Worm (Caenorhabditis elegans): ENCODE data around the gene nhr-25.

Gene nhr-25

DNA sequence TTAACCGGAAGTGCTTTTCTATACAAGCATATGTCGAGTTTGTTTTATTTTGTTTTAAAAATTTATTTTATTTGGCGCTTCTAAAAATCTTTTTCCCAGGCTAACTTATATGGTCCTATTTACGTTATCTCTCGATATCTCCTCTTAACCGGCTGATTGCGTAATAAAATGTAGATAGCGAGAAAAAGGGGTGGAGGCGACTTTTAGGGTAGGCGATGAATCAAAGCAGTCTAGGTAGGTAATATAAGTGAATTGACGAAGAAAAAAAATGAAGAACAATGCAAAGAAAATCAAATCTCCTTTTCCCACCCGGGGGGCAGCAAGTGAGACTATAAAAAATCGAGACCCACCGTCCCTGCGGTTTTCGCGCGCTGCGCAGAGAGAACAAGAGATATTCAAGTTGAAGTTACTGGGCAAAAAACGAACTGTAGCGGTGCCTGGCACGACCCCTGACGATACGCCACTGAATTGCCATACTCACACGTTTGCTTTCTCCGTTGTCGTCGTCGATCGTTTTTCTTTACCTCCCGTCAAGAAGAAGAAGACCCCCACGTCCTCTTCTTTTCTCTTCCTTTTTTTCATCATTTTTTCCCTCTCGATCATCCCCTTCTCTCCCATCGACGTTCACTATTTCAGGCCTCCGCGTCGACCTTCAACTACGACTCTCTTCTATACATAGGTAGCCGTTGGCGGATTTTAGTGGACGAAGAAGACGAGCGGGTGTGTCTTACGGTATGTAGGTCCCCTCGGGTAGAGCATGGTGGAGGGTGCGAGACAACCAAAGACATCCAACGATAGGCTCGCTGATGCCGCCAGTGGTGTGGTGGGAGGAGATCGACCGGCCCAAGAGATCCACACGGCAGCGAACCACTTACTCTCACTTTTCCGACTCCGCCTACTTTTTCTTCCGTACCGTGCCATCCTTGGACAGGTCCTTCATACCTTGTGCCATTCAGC, at the start of gene nhr-25:
TSS of gene nhr-25 (plus strand) at position 637 of the 957 bp plus-strand sequence.
- TF ChIP-seq nhr-25 (tag; optimal IDR thresholded peaks at IDR 0.05) (peak; percentile 99), lsy-12 (tag; optimal IDR thresholded peaks at IDR 0.05) (peak; percentile 20), ZK546.5 (tag; optimal IDR thresholded peaks at IDR 0.05) (no peak), nhr-23 (tag; optimal IDR thresholded peaks at IDR 0.05) (peak; percentile 18), nfya-1 (tag; optimal IDR thresholded peaks at IDR 0.05; ENCODE audit: insufficient read depth) (peak; percentile 29), ama-1 (optimal IDR thresholded peaks at IDR 0.05) (peak; percentile 38), elt-1 (tag; optimal IDR thresholded peaks at IDR 0.05) (no peak), nhr-43 (tag; optimal IDR thresholded peaks at IDR 0.05; ENCODE audit: poor library complexity, severe bottlenecking) (peak; percentile 41)

ce11 chrX:12958897-12959296, 49.4 kb upstream of the nhr-25 start:
- TF ChIP-seq fkh-10 (GFP tag; optimal IDR thresholded peaks at IDR 0.05): peak; percentile 76
- no peak for TF ChIP-seq nhr-25 (tag; optimal IDR thresholded peaks at IDR 0.05)
- no peak for TF ChIP-seq R02D3.7 (tag; optimal IDR thresholded peaks at IDR 0.05)
- no peak for TF ChIP-seq hmg-11 (tag; optimal IDR thresholded peaks at IDR 0.05)

DNA sequence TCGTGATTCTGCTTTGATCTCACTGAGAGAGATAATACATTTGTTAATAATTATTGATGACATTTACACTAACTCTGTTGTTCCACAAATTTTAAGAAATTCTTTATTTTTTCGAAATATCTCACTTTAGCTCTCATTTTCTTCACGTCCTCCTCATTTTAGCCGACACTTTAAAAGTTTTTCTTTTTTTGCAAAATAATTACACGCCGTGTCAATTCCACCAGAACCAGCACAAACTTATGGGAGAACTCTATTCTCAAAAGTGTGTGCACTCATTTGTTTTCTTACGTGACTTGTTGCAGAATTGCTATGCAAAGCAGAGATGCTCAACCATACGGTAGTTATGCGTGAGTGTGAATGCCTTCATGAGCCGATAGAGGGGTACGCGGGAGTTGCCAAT, 43.1 kb upstream of the nhr-25 start, which contains the start of gene frpr-2:
TSS of gene frpr-2 (plus strand) at position 301 of the 400 bp plus-strand sequence.
- no peak for TF ChIP-seq jun-1 (tag; optimal IDR thresholded peaks at IDR 0.05)
- no peak for TF ChIP-seq nhr-28 (tag; optimal IDR thresholded peaks at IDR 0.05)
- TF ChIP-seq zag-1 (tag; optimal IDR thresholded peaks at IDR 0.05): no peak
- TF ChIP-seq egl-5 (tag; optimal IDR thresholded peaks at IDR 0.05): no peak
- no peak for TF ChIP-seq fkh-2 (tag; optimal IDR thresholded peaks at IDR 0.05)
- no peak for TF ChIP-seq nhr-237 (tag; optimal IDR thresholded peaks at IDR 0.05)
- no peak for TF ChIP-seq snpc-4 (tag; optimal IDR thresholded peaks at IDR 0.05)
- no peak for TF ChIP-seq nhr-11 (tag; optimal IDR thresholded peaks at IDR 0.05)
- no peak for TF ChIP-seq nhr-12 (tag; optimal IDR thresholded peaks at IDR 0.05)
- no peak for TF ChIP-seq unc-62 (GFP tag; optimal IDR thresholded peaks at IDR 0.05)
- no peak for TF ChIP-seq pqm-1 (tag; optimal IDR thresholded peaks at IDR 0.05)
- no peak for TF ChIP-seq egl-27 (tag; optimal IDR thresholded peaks at IDR 0.05)
- TF ChIP-seq elt-3 (tag; optimal IDR thresholded peaks at IDR 0.05): no peak
- TF ChIP-seq R02D3.7 (tag; optimal IDR thresholded peaks at IDR 0.05): no peak
- no peak for TF ChIP-seq skn-1 (tag; optimal IDR thresholded peaks at IDR 0.05)
- no peak for TF ChIP-seq ama-1 (optimal IDR thresholded peaks at IDR 0.05)

- no peak for TF ChIP-seq nhr-12 (tag; optimal IDR thresholded peaks at IDR 0.05)
- TF ChIP-seq lsy-12 (tag; optimal IDR thresholded peaks at IDR 0.05): peak; percentile 6
- TF ChIP-seq lin-39 (tag; optimal IDR thresholded peaks at IDR 0.05): peak; percentile 68
- peak; percentile 61 for TF ChIP-seq jun-1 (tag; optimal IDR thresholded peaks at IDR 0.05)
- TF ChIP-seq pqm-1 (tag; optimal IDR thresholded peaks at IDR 0.05): peak; percentile 40
- TF ChIP-seq pha-4 (tag; optimal IDR thresholded peaks at IDR 0.05): peak; percentile 87
- TF ChIP-seq lin-15B (tag; optimal IDR thresholded peaks at IDR 0.05): peak; percentile 81
- peak; percentile 52 for TF ChIP-seq R02D3.7 (tag; optimal IDR thresholded peaks at IDR 0.05)
- TF ChIP-seq unc-62 (GFP tag; optimal IDR thresholded peaks at IDR 0.05): no peak
- peak in 1 of 3 experiments; percentile 24 for TF ChIP-seq elt-3 (tag; optimal IDR thresholded peaks at IDR 0.05)
- TF ChIP-seq ceh-28 (tag; optimal IDR thresholded peaks at IDR 0.05): peak; percentile 55
- peak; percentile 70 for TF ChIP-seq hmg-11 (tag; optimal IDR thresholded peaks at IDR 0.05)
- no peak for TF ChIP-seq zag-1 (tag; optimal IDR thresholded peaks at IDR 0.05)
- TF ChIP-seq fkh-2 (tag; optimal IDR thresholded peaks at IDR 0.05): no peak
- peak; percentile 61 for TF ChIP-seq elt-1 (tag; optimal IDR thresholded peaks at IDR 0.05)
- TF ChIP-seq elt-2 (tag; optimal IDR thresholded peaks at IDR 0.05): peak; percentile 20
- TF ChIP-seq nhr-23 (tag; optimal IDR thresholded peaks at IDR 0.05): peak; percentile 96
- no peak for TF ChIP-seq egl-27 (tag; optimal IDR thresholded peaks at IDR 0.05)
- TF ChIP-seq nhr-25 (tag; optimal IDR thresholded peaks at IDR 0.05): peak; percentile 94
- TF ChIP-seq ceh-82 (tag; optimal IDR thresholded peaks at IDR 0.05): peak; percentile 4
- peak; percentile 35 for TF ChIP-seq tbx-2 (tag; optimal IDR thresholded peaks at IDR 0.05)
- peak; percentile 86 for TF ChIP-seq nhr-43 (tag; optimal IDR thresholded peaks at IDR 0.05; ENCODE audit: poor library complexity, severe bottlenecking)
Observed at ce11 chrX:12975595-12976089, 32.7 kb upstream of the nhr-25 start, which contains the start of gene ppk-3. TSS of gene ppk-3 (minus strand) at chrX:12975645.
